Worm (Caenorhabditis elegans) whole organism, L3 larva: Measurements from ENCODE around the gene daf-38.

Experiments used
- R02D3.7 ChIP-seq: fragments of 150-350 bp; optimal IDR thresholded peaks from 2 replicates; lab custom pipeline; 2014; ENCODE audit warnings: missing biosample characterization, missing genetic modification characterization
- ZK546.5 ChIP-seq: sonication (generic microtip); optimal IDR thresholded peaks from 2 replicates; lab custom pipeline; 2017; ENCODE audit warnings: missing biosample characterization, missing genetic modification characterization
- ama-1 ChIP-seq: fragments of 150-350 bp; optimal IDR thresholded peaks from 2 replicates; lab custom pipeline; 2018
- ceh-16 ChIP-seq: sonication (generic microtip); optimal IDR thresholded peaks from 2 replicates; lab custom pipeline; 2017; ENCODE audit warnings: missing biosample characterization, missing genetic modification characterization
- ceh-9 ChIP-seq: sonication (generic microtip); optimal IDR thresholded peaks from 2 replicates; lab custom pipeline; 2018; ENCODE audit warnings: missing biosample characterization, missing genetic modification characterization
- egl-5 ChIP-seq: fragments of 150-350 bp; optimal IDR thresholded peaks from 2 replicates; lab custom pipeline; 2017; ENCODE audit warnings: missing biosample characterization, missing genetic modification reagents, missing genetic modification characterization, inconsistent platforms
- elt-2 ChIP-seq: sonication (generic microtip); optimal IDR thresholded peaks from 2 replicates; lab custom pipeline; 2016; ENCODE audit warnings: missing genetic modification reagents, mild to moderate bottlenecking, missing genetic modification characterization, missing compliant biosample characterization
- elt-3 ChIP-seq, 3 experiments: fragments of 150-350 bp in 1 of 3; sonication (generic microtip) in 2 of 3; optimal IDR thresholded peaks; 2 replicates in 2 of 3; 4 replicates in 1 of 3; lab custom pipeline; 2014 to 2017; ENCODE audit warnings: missing biosample characterization in 3 of 3, missing genetic modification characterization in 3 of 3
- eor-1 ChIP-seq, 2 experiments: fragments of 150-350 bp; optimal IDR thresholded peaks; 2 replicates each; lab custom pipeline; 2014 to 2018; ENCODE audit warnings: missing biosample characterization in 2 of 2, missing genetic modification characterization in 2 of 2
- hmg-11 ChIP-seq: sonication (generic microtip); optimal IDR thresholded peaks from 2 replicates; lab custom pipeline; 2016; ENCODE audit warnings: missing genetic modification characterization, missing compliant biosample characterization
- lin-15B ChIP-seq: fragments of 150-350 bp; optimal IDR thresholded peaks from 2 replicates; lab custom pipeline; 2014; ENCODE audit warnings: missing biosample characterization, missing genetic modification characterization
- lin-39 ChIP-seq: fragments of 150-350 bp; optimal IDR thresholded peaks from 2 replicates; lab custom pipeline; 2018; ENCODE audit warnings: missing biosample characterization, missing genetic modification reagents, missing genetic modification characterization
- mdl-1 ChIP-seq: fragments of 150-350 bp; optimal IDR thresholded peaks from 2 replicates; lab custom pipeline; 2014; ENCODE audit warnings: missing biosample characterization, missing genetic modification characterization
- mml-1 ChIP-seq: fragments of 150-350 bp; sonication (generic microtip); optimal IDR thresholded peaks from 3 replicates; lab custom pipeline; 2014; ENCODE audit warnings: missing biosample characterization, missing genetic modification characterization
- nfya-1 ChIP-seq: sonication (generic microtip); optimal IDR thresholded peaks from 2 replicates; lab custom pipeline; 2017; ENCODE audit warnings: missing genetic modification characterization, mild to moderate bottlenecking, missing compliant biosample characterization, antibody characterized with exemption, moderate library complexity; ENCODE audit not compliant: insufficient read depth
- nhr-12 ChIP-seq: fragments of 150-350 bp; optimal IDR thresholded peaks from 2 replicates; lab custom pipeline; 2014; ENCODE audit warnings: missing biosample characterization, missing genetic modification characterization
- nhr-237 ChIP-seq: fragments of 150-350 bp; optimal IDR thresholded peaks from 2 replicates; lab custom pipeline; 2014; ENCODE audit warnings: missing biosample characterization, missing genetic modification characterization
- nhr-25 ChIP-seq: sonication (generic microtip); optimal IDR thresholded peaks from 2 replicates; lab custom pipeline; 2017; ENCODE audit warnings: missing biosample characterization, missing genetic modification characterization
- nhr-28 ChIP-seq: fragments of 150-350 bp; optimal IDR thresholded peaks from 2 replicates; lab custom pipeline; 2014; ENCODE audit warnings: missing biosample characterization, missing genetic modification characterization
- nhr-67 ChIP-seq: fragments of 150-350 bp; optimal IDR thresholded peaks from 2 replicates; lab custom pipeline; 2014; ENCODE audit warnings: missing biosample characterization, missing genetic modification characterization
- pha-4 ChIP-seq: fragments of 150-350 bp; optimal IDR thresholded peaks from 2 replicates; lab custom pipeline; 2014; ENCODE audit warnings: missing biosample characterization, missing genetic modification reagents, missing genetic modification characterization
- pqm-1 ChIP-seq: fragments of 150-350 bp; optimal IDR thresholded peaks from 2 replicates; lab custom pipeline; 2017; ENCODE audit warnings: missing biosample characterization, missing genetic modification characterization, inconsistent platforms
- skn-1 ChIP-seq: fragments of 150-350 bp; optimal IDR thresholded peaks from 2 replicates; lab custom pipeline; 2014; ENCODE audit warnings: missing biosample characterization, missing genetic modification characterization
- snpc-4 ChIP-seq: fragments of 150-350 bp; optimal IDR thresholded peaks from 2 replicates; lab custom pipeline; 2014; ENCODE audit warnings: missing biosample characterization, missing genetic modification characterization
- tbx-2 ChIP-seq: sonication (generic microtip); optimal IDR thresholded peaks from 2 replicates; lab custom pipeline; 2016; ENCODE audit warnings: mild to moderate bottlenecking, missing genetic modification characterization, missing compliant biosample characterization
- unc-39 ChIP-seq: sonication (generic microtip); optimal IDR thresholded peaks from 4 replicates; lab custom pipeline; 2017; ENCODE audit warnings: missing biosample characterization, missing genetic modification characterization
- unc-62 ChIP-seq: fragments of 150-350 bp; sonication (generic microtip); optimal IDR thresholded peaks from 4 replicates; lab custom pipeline; 2014; ENCODE audit warnings: missing biosample characterization, missing genetic modification reagents, missing genetic modification characterization
- zag-1 ChIP-seq: fragments of 150-350 bp; optimal IDR thresholded peaks from 2 replicates; lab custom pipeline; 2014; ENCODE audit warnings: missing biosample characterization, missing genetic modification characterization

The daf-38 gene

ce11 chrIV:15844064-15844463 lies 24.2 kb downstream of the daf-38 start:
- TF ChIP-seq ama-1 (lab: Kevin White, UChicago) (no peak), ZK546.5 (tag; lab: Kevin White, UChicago) (no peak), eor-1 (tag; optimal IDR thresholded peaks at IDR 0.05; lab: Kevin White, UChicago) (no peak), nhr-25 (no peak), unc-62 (GFP tag; lab: Kevin White, UChicago) (no peak)
- TF ChIP-seq, all 47 proteins: peak for 0

- TF ChIP-seq zag-1 (tag; lab: Kevin White, UChicago): no peak
- TF ChIP-seq nhr-67: no peak
- TF ChIP-seq eor-1 (tag; optimal IDR thresholded peaks at IDR 0.05; lab: Kevin White, UChicago): no peak
- no peak for TF ChIP-seq unc-39 (tag; lab: Kevin White, UChicago)
- TF ChIP-seq, all 47 proteins: peak for 0
These were observed 26.7 kb downstream of the daf-38 start, which contains the start of gene Y105C5A.1270 for ce11 chrIV:15846553-15846952. Gene Y105C5A.1270, minus strand, starts transcription at chrIV:15846653.

ce11 chrIV:15847096-15847495 lies 27.2 kb downstream of the daf-38 start, which contains the start of gene Y105C5A.1269:
Gene Y105C5A.1269, plus strand, starts transcription at chrIV:15847396.
- TF ChIP-seq ama-1 (lab: Kevin White, UChicago) (no peak), mdl-1 (no peak), ceh-9 (tag; lab: Kevin White, UChicago) (no peak), tbx-2 (tag; lab: Kevin White, UChicago) (no peak), nhr-12 (tag; lab: Kevin White, UChicago) (no peak), pha-4 (tag; lab: Kevin White, UChicago) (no peak), elt-3 (tag; optimal IDR thresholded peaks at IDR 0.05; lab: Kevin White, UChicago) (no peak), hmg-11 (tag; lab: Kevin White, UChicago) (no peak), egl-5 (tag; lab: Kevin White, UChicago) (no peak), skn-1 (tag; lab: Kevin White, UChicago) (no peak), nhr-28 (no peak), mml-1 (tag; lab: Kevin White, UChicago) (no peak), zag-1 (tag; lab: Kevin White, UChicago) (no peak), ceh-16 (tag; lab: Kevin White, UChicago) (no peak), R02D3.7 (no peak), snpc-4 (no peak), pqm-1 (tag; lab: Kevin White, UChicago) (no peak), lin-15B (tag; lab: Kevin White, UChicago) (no peak), lin-39 (no peak)

- TF ChIP-seq lin-15B (tag; lab: Kevin White, UChicago) (no peak), zag-1 (tag; lab: Kevin White, UChicago) (no peak), elt-2 (peak; percentile 80), pqm-1 (tag; lab: Kevin White, UChicago) (peak; percentile 92), pha-4 (tag; lab: Kevin White, UChicago) (peak; percentile 46)
These were observed 29.8 kb downstream of the daf-38 start, which contains the start of gene Y105C5A.24 for ce11 chrIV:15849656-15850055. Gene Y105C5A.24, plus strand, starts transcription at chrIV:15849875.

- TF ChIP-seq nfya-1 (tag; lab: Kevin White, UChicago): peak; percentile 58
- TF ChIP-seq zag-1 (tag; lab: Kevin White, UChicago): no peak
- TF ChIP-seq ceh-16 (tag; lab: Kevin White, UChicago): no peak
These were observed 30.8 kb downstream of the daf-38 start for ce11 chrIV:15850647-15851046.

- TF ChIP-seq ZK546.5 (tag; lab: Kevin White, UChicago) (no peak), ceh-16 (tag; lab: Kevin White, UChicago) (no peak), nhr-237 (tag; lab: Kevin White, UChicago) (no peak), R02D3.7 (no peak), mdl-1 (no peak), snpc-4 (peak; percentile 62)
- TF ChIP-seq, all 47 proteins: peak for 1
These were observed 33.3 kb downstream of the daf-38 start for ce11 chrIV:15852875-15853793.
